Worm (Caenorhabditis elegans) whole organism, young adult: Measurements from ENCODE around the gene F59A7.12.

Source experiments
- B0019.2 ChIP-seq: fragments of 200-800 bp; sonication (Bioruptor generic); conservative IDR thresholded peaks from 2 replicates; pipeline ENCODE4 v1.3.6; 2022; ENCODE audit warnings: missing genetic modification reagents, missing genetic modification characterization, missing compliant biosample characterization
- B0035.1 ChIP-seq: sonication (generic microtip); optimal IDR thresholded peaks from 2 replicates; lab custom pipeline; 2016; ENCODE audit warnings: missing genetic modification characterization, mild to moderate bottlenecking, missing compliant biosample characterization, missing genotype, missing genetic modification reagents
- B0336.3 ChIP-seq: fragments of 200-800 bp; sonication (Bioruptor generic); IDR thresholded peaks from 2 replicates; pipeline ENCODE4 v1.3.6; 2022; ENCODE audit warnings: missing genetic modification characterization, missing compliant biosample characterization
- D2030.7 ChIP-seq: fragments of 200-800 bp; sonication (Bioruptor generic); IDR thresholded peaks from 2 replicates; pipeline ENCODE4 v1.3.6; 2022; ENCODE audit warnings: missing genetic modification reagents, missing genetic modification characterization, missing compliant biosample characterization
- F52B5.7 ChIP-seq: sonication (generic microtip); optimal IDR thresholded peaks from 2 replicates; lab custom pipeline; 2016; ENCODE audit warnings: mild to moderate bottlenecking, missing genetic modification characterization, missing compliant biosample characterization
- F55B11.4 ChIP-seq: sonication (generic microtip); optimal IDR thresholded peaks from 2 replicates; lab custom pipeline; 2016; ENCODE audit warnings: missing compliant biosample characterization, missing genetic modification characterization, borderline replicate concordance; ENCODE audit not compliant: insufficient read depth
- F57A8.1 ChIP-seq: fragments of 200-800 bp; sonication (Bioruptor generic); optimal IDR thresholded peaks from 2 replicates; lab custom pipeline; 2018; ENCODE audit warnings: mild to moderate bottlenecking, missing genetic modification characterization, moderate library complexity, missing compliant biosample characterization
- K12H6.12 ChIP-seq: fragments of 200-800 bp; sonication (Bioruptor generic); optimal IDR thresholded peaks from 2 replicates; lab custom pipeline; 2018; ENCODE audit warnings: mild to moderate bottlenecking, missing genetic modification characterization, missing compliant biosample characterization
- T07F8.4 ChIP-seq: sonication (generic microtip); optimal IDR thresholded peaks from 2 replicates; lab custom pipeline; 2016; ENCODE audit warnings: mild to moderate bottlenecking, missing genetic modification characterization, moderate library complexity, missing compliant biosample characterization
- cebp-1 ChIP-seq, 2 experiments: fragments of 200-800 bp in 1 of 2; sonication (Bioruptor generic) in 1 of 2; sonication (generic microtip) in 1 of 2; IDR thresholded peaks in 1 of 2; optimal IDR thresholded peaks in 1 of 2; 2 replicates each; pipeline versions ENCODE4 v1.3.6 to Lab custom; 2017 to 2022; ENCODE audit warnings: missing compliant biosample characterization in 2 of 2, missing genetic modification characterization in 2 of 2, mild to moderate bottlenecking in 1 of 2, missing genetic modification reagents in 1 of 2, moderate library complexity in 1 of 2
- chd-7 ChIP-seq: sonication (generic microtip); optimal IDR thresholded peaks from 2 replicates; lab custom pipeline; 2016; ENCODE audit warnings: mild to moderate bottlenecking, missing genetic modification characterization, moderate library complexity, missing compliant biosample characterization
- dpl-1 ChIP-seq: fragments of 150-350 bp; optimal IDR thresholded peaks from 2 replicates; lab custom pipeline; 2014; ENCODE audit warnings: missing biosample characterization, missing genetic modification reagents, missing genetic modification characterization
- egl-18 ChIP-seq: fragments of 200-800 bp; sonication (Bioruptor generic); IDR thresholded peaks from 2 replicates; pipeline ENCODE4 v1.3.6; 2022; ENCODE audit warnings: missing genetic modification reagents, missing genetic modification characterization, missing compliant biosample characterization
- egl-44 ChIP-seq: fragments of 200-800 bp; sonication (Bioruptor generic); IDR thresholded peaks from 2 replicates; pipeline ENCODE4 v1.3.6; 2022; ENCODE audit warnings: missing genetic modification reagents, missing genetic modification characterization, missing compliant biosample characterization
- egrh-3 ChIP-seq: fragments of 200-800 bp; sonication (Bioruptor generic); IDR thresholded peaks from 2 replicates; pipeline ENCODE4 v1.3.6; 2022; ENCODE audit warnings: missing genetic modification reagents, missing genetic modification characterization, missing compliant biosample characterization
- ets-4 ChIP-seq: fragments of 200-800 bp; sonication (Bioruptor generic); optimal IDR thresholded peaks from 2 replicates; lab custom pipeline; 2018; ENCODE audit warnings: mild to moderate bottlenecking, missing genetic modification characterization, missing compliant biosample characterization
- hmg-1.2 ChIP-seq: fragments of 200-800 bp; sonication (Bioruptor generic); IDR thresholded peaks from 2 replicates; pipeline ENCODE4 v1.3.6; 2022; ENCODE audit warnings: missing genetic modification reagents, missing genetic modification characterization, missing compliant biosample characterization
- hrde-1 ChIP-seq: sonication (generic microtip); optimal IDR thresholded peaks from 2 replicates; lab custom pipeline; 2016; ENCODE audit warnings: missing genetic modification characterization, mild to moderate bottlenecking, missing compliant biosample characterization, moderate library complexity, missing genotype, missing genetic modification reagents, borderline replicate concordance
- let-526 ChIP-seq: fragments of 200-800 bp; sonication (Bioruptor generic); IDR thresholded peaks from 2 replicates; pipeline ENCODE4 v1.3.6; 2022; ENCODE audit warnings: missing genetic modification reagents, missing genetic modification characterization, missing compliant biosample characterization
- lin-40 ChIP-seq: sonication (generic microtip); optimal IDR thresholded peaks from 2 replicates; lab custom pipeline; 2016; ENCODE audit warnings: missing genetic modification characterization, mild to moderate bottlenecking, missing compliant biosample characterization, missing genotype, missing genetic modification reagents
- lir-1 ChIP-seq: fragments of 200-800 bp; sonication (Bioruptor generic); conservative IDR thresholded peaks from 2 replicates; pipeline ENCODE4 v1.3.6; 2022; ENCODE audit warnings: missing genetic modification reagents, missing genetic modification characterization, missing compliant biosample characterization
- lsy-27 ChIP-seq: sonication (generic microtip); optimal IDR thresholded peaks from 2 replicates; lab custom pipeline; 2017; ENCODE audit warnings: missing genetic modification characterization, mild to moderate bottlenecking, missing compliant biosample characterization, antibody characterized with exemption, missing genotype, borderline replicate concordance; ENCODE audit not compliant: insufficient read depth
- mel-28 ChIP-seq: sonication (generic microtip); optimal IDR thresholded peaks from 2 replicates; lab custom pipeline; 2016; ENCODE audit warnings: borderline replicate concordance, mild to moderate bottlenecking, missing genetic modification characterization, missing compliant biosample characterization
- nhr-80 ChIP-seq: sonication (generic microtip); optimal IDR thresholded peaks from 2 replicates; lab custom pipeline; 2016; ENCODE audit warnings: missing genetic modification characterization, missing compliant biosample characterization
- pbrm-1 ChIP-seq: fragments of 200-800 bp; sonication (Bioruptor generic); IDR thresholded peaks from 2 replicates; pipeline ENCODE4 v1.3.6; 2022; ENCODE audit warnings: missing genetic modification reagents, missing genetic modification characterization, missing compliant biosample characterization
- pha-4 ChIP-seq: fragments of 150-350 bp; sonication (generic microtip); optimal IDR thresholded peaks from 2 replicates; lab custom pipeline; 2014; ENCODE audit warnings: missing biosample characterization, missing genetic modification reagents, missing genetic modification characterization
- rcor-1 ChIP-seq: fragments of 200-800 bp; sonication (Bioruptor generic); IDR thresholded peaks from 2 replicates; pipeline ENCODE4 v1.3.6; 2022; ENCODE audit warnings: missing genetic modification reagents, missing genetic modification characterization, missing compliant biosample characterization
- rec-8 ChIP-seq, 2 experiments: sonication (generic microtip); optimal IDR thresholded peaks; 2 replicates each; lab custom pipeline; 2016; ENCODE audit warnings: mild to moderate bottlenecking in 2 of 2, missing genetic modification characterization in 2 of 2, missing genetic modification reagents in 2 of 2, missing genotype in 2 of 2, missing biosample characterization in 1 of 2, missing compliant biosample characterization in 1 of 2, moderate library complexity in 1 of 2
- repo-1 ChIP-seq: sonication (generic microtip); optimal IDR thresholded peaks from 2 replicates; lab custom pipeline; 2017; ENCODE audit warnings: mild to moderate bottlenecking, missing genetic modification characterization, missing compliant biosample characterization
- sea-2 ChIP-seq: fragments of 200-800 bp; sonication (Bioruptor generic); IDR thresholded peaks from 2 replicates; pipeline ENCODE4 v1.3.6; 2022; ENCODE audit warnings: missing genetic modification characterization, missing compliant biosample characterization
- snpc-1.1 ChIP-seq: sonication (generic microtip); optimal IDR thresholded peaks from 2 replicates; lab custom pipeline; 2017; ENCODE audit warnings: missing genetic modification characterization, mild to moderate bottlenecking, missing compliant biosample characterization, antibody characterized with exemption, moderate library complexity, missing genotype, missing genetic modification reagents; ENCODE audit not compliant: insufficient read depth
- snpc-1.3 ChIP-seq: sonication (generic microtip); optimal IDR thresholded peaks from 2 replicates; lab custom pipeline; 2017; ENCODE audit warnings: missing genetic modification characterization, mild to moderate bottlenecking, missing compliant biosample characterization, antibody characterized with exemption, moderate library complexity, missing genotype, missing genetic modification reagents; ENCODE audit not compliant: insufficient read depth
- snpc-3.4 ChIP-seq: sonication (generic microtip); optimal IDR thresholded peaks from 2 replicates; lab custom pipeline; 2017; ENCODE audit warnings: missing genetic modification characterization, mild to moderate bottlenecking, missing compliant biosample characterization, antibody characterized with exemption, moderate library complexity, missing genotype, missing genetic modification reagents
- sptf-2 ChIP-seq: fragments of 200-800 bp; sonication (Bioruptor generic); optimal IDR thresholded peaks from 2 replicates; lab custom pipeline; 2018; ENCODE audit warnings: mild to moderate bottlenecking, missing genetic modification characterization, missing compliant biosample characterization
- unc-62 ChIP-seq: fragments of 150-350 bp; optimal IDR thresholded peaks from 2 replicates; lab custom pipeline; 2014; ENCODE audit warnings: missing biosample characterization, missing genetic modification reagents, missing genetic modification characterization
- zfh-2 ChIP-seq: fragments of 200-800 bp; sonication (Bioruptor generic); conservative IDR thresholded peaks from 2 replicates; pipeline ENCODE4 v1.3.6; 2022; ENCODE audit warnings: missing genetic modification reagents, missing genetic modification characterization, missing compliant biosample characterization
- ztf-25 ChIP-seq: fragments of 200-800 bp; sonication (Bioruptor generic); IDR thresholded peaks from 2 replicates; pipeline ENCODE4 v1.3.6; 2022; ENCODE audit warnings: missing genetic modification reagents, missing genetic modification characterization, missing compliant biosample characterization
- ztf-26 ChIP-seq: sonication (generic microtip); optimal IDR thresholded peaks from 2 replicates; lab custom pipeline; 2017; ENCODE audit warnings: missing genetic modification characterization, missing compliant biosample characterization
- ztf-28 ChIP-seq: fragments of 200-800 bp; sonication (Bioruptor generic); IDR thresholded peaks from 2 replicates; pipeline ENCODE4 v1.3.6; 2022; ENCODE audit warnings: missing genetic modification reagents, missing genetic modification characterization, missing compliant biosample characterization

F59A7.12 gene

ce11 chrV:2050790-2051189, 20.8 kb downstream of the F59A7.12 start (continued):
- TF ChIP-seq pha-4 (tag; lab: Kevin White, UChicago) (no peak), F52B5.7 (tag; lab: Kevin White, UChicago) (no peak), snpc-3.4 (tag; lab: Kevin White, UChicago) (no peak), rcor-1 (GFP tag; lab: Robert Waterston, UW) (no peak), T07F8.4 (tag; lab: Kevin White, UChicago) (no peak), F55B11.4 (tag; lab: Kevin White, UChicago) (no peak), egl-44 (no peak), ztf-25 (GFP tag; lab: Robert Waterston, UW) (no peak), lin-40 (no peak), ztf-28 (GFP tag; lab: Robert Waterston, UW) (no peak), egrh-3 (GFP tag; lab: Robert Waterston, UW) (peak; percentile 97), pbrm-1 (no peak), B0336.3 (GFP tag; lab: Robert Waterston, UW) (no peak), D2030.7 (GFP tag; lab: Robert Waterston, UW) (no peak), lsy-27 (tag; lab: Kevin White, UChicago) (no peak), lir-1 (GFP tag; lab: Robert Waterston, UW) (no peak), unc-62 (no peak), zfh-2 (GFP tag; lab: Robert Waterston, UW) (peak; percentile 93), sptf-2 (GFP tag; lab: Kevin White, UChicago) (no peak), ztf-26 (tag; lab: Kevin White, UChicago) (no peak)

ce11 chrV:2051507-2051906, 21.5 kb downstream of the F59A7.12 start, which contains the start of gene Y40B10A.11:
Gene Y40B10A.11 (minus strand): TSS chrV:2051607.
- TF ChIP-seq ets-4, result no peak
- TF ChIP-seq rec-8 (tag; optimal IDR thresholded peaks at IDR 0.05; lab: Kevin White, UChicago), result no peak
- TF ChIP-seq let-526 (GFP tag; lab: Robert Waterston, UW), result no peak
- no peak for TF ChIP-seq sea-2
- TF ChIP-seq K12H6.12 (tag; lab: Kevin White, UChicago), result no peak
- no peak for TF ChIP-seq repo-1 (tag; lab: Kevin White, UChicago)
- TF ChIP-seq dpl-1, result no peak
- no peak for TF ChIP-seq chd-7 (tag; lab: Kevin White, UChicago)
- no peak for TF ChIP-seq nhr-80
- TF ChIP-seq B0019.2 (GFP tag; lab: Robert Waterston, UW), result no peak
- no peak for TF ChIP-seq hrde-1 (tag; lab: Kevin White, UChicago)
- no peak for TF ChIP-seq B0035.1 (tag; lab: Kevin White, UChicago)
- no peak for TF ChIP-seq F57A8.1 (GFP tag; lab: Kevin White, UChicago)
- TF ChIP-seq mel-28 (tag; lab: Kevin White, UChicago), result no peak
- TF ChIP-seq hmg-1.2, result no peak
- no peak for TF ChIP-seq snpc-1.1 (tag; lab: Kevin White, UChicago)
- TF ChIP-seq cebp-1 (GFP tag; IDR thresholded peaks at IDR 0.05; lab: Robert Waterston, UW), result no peak
- no peak for TF ChIP-seq cebp-1 (tag; optimal IDR thresholded peaks at IDR 0.05; lab: Kevin White, UChicago)
- no peak for TF ChIP-seq T07F8.4 (tag; lab: Kevin White, UChicago)
- TF ChIP-seq snpc-1.3 (tag; lab: Kevin White, UChicago), result no peak
- TF ChIP-seq egl-18 (GFP tag; lab: Robert Waterston, UW), result no peak
